Worm (Caenorhabditis elegans) whole organism, late embryonic: ENCODE measurements around the gene ZK596.2.

ENCODE experiments used
- C38D4.7 ChIP-seq: fragments of 200-800 bp; sonication (Bioruptor generic); optimal IDR thresholded peaks from 2 replicates; lab custom pipeline; 2018; ENCODE audit warnings: mild to moderate bottlenecking, missing genetic modification characterization, moderate library complexity, missing compliant biosample characterization
- F13H6.1 ChIP-seq: sonication (generic microtip); optimal IDR thresholded peaks from 2 replicates; lab custom pipeline; 2016; ENCODE audit warnings: missing genetic modification characterization, missing compliant biosample characterization
- Y22D7AL.16 ChIP-seq: sonication (generic microtip); optimal IDR thresholded peaks from 2 replicates; lab custom pipeline; 2016; ENCODE audit warnings: missing genetic modification characterization, missing compliant biosample characterization
- ahr-1 ChIP-seq: sonication (generic microtip); optimal IDR thresholded peaks from 2 replicates; lab custom pipeline; 2016; ENCODE audit warnings: missing genetic modification characterization, missing compliant biosample characterization
- ceh-14 ChIP-seq: sonication (generic microtip); optimal IDR thresholded peaks from 2 replicates; lab custom pipeline; 2016; ENCODE audit warnings: missing genotype, missing genetic modification characterization, missing compliant biosample characterization
- ceh-2 ChIP-seq: sonication (generic microtip); optimal IDR thresholded peaks from 2 replicates; lab custom pipeline; 2016; ENCODE audit warnings: missing genotype, missing genetic modification characterization, missing compliant biosample characterization
- ceh-22 ChIP-seq: sonication (generic microtip); optimal IDR thresholded peaks from 2 replicates; lab custom pipeline; 2017; ENCODE audit warnings: missing biosample characterization, missing genetic modification characterization
- ceh-24 ChIP-seq: sonication (generic microtip); optimal IDR thresholded peaks from 2 replicates; lab custom pipeline; 2016; ENCODE audit warnings: mild to moderate bottlenecking, missing genetic modification characterization, missing compliant biosample characterization
- ceh-31 ChIP-seq: sonication (generic microtip); optimal IDR thresholded peaks from 2 replicates; lab custom pipeline; 2016; ENCODE audit warnings: missing genetic modification characterization, missing compliant biosample characterization
- ceh-34 ChIP-seq: sonication (generic microtip); optimal IDR thresholded peaks from 2 replicates; lab custom pipeline; 2016; ENCODE audit warnings: mild to moderate bottlenecking, missing genetic modification characterization, missing compliant biosample characterization
- ceh-6 ChIP-seq: fragments of 200-800 bp; sonication (Bioruptor generic); optimal IDR thresholded peaks from 2 replicates; lab custom pipeline; 2018; ENCODE audit warnings: mild to moderate bottlenecking, missing genetic modification characterization, missing compliant biosample characterization
- che-1 ChIP-seq: sonication (generic microtip); optimal IDR thresholded peaks from 2 replicates; lab custom pipeline; 2016; ENCODE audit warnings: mild to moderate bottlenecking, missing genetic modification characterization, missing compliant biosample characterization
- dmd-4 ChIP-seq: sonication (generic microtip); optimal IDR thresholded peaks from 2 replicates; lab custom pipeline; 2016; ENCODE audit warnings: borderline replicate concordance, missing genetic modification characterization, missing compliant biosample characterization
- ets-4 ChIP-seq: sonication (generic microtip); optimal IDR thresholded peaks from 2 replicates; lab custom pipeline; 2016; ENCODE audit warnings: missing genetic modification characterization, missing compliant biosample characterization
- eyg-1 ChIP-seq: sonication (generic microtip); optimal IDR thresholded peaks from 2 replicates; lab custom pipeline; 2016; ENCODE audit warnings: missing genotype, missing genetic modification characterization, missing compliant biosample characterization
- fax-1 ChIP-seq: sonication (generic microtip); optimal IDR thresholded peaks from 2 replicates; lab custom pipeline; 2016; ENCODE audit warnings: missing genotype, missing genetic modification characterization, missing compliant biosample characterization
- fkh-10 ChIP-seq: fragments of 150-350 bp; optimal IDR thresholded peaks from 2 replicates; lab custom pipeline; 2014; ENCODE audit warnings: missing biosample characterization, missing genetic modification reagents, missing genetic modification characterization
- hlh-13 ChIP-seq: fragments of 200-800 bp; sonication (Bioruptor generic); optimal IDR thresholded peaks from 2 replicates; lab custom pipeline; 2018; ENCODE audit warnings: mild to moderate bottlenecking, missing genetic modification characterization, missing compliant biosample characterization
- hlh-30 ChIP-seq: sonication (generic microtip); optimal IDR thresholded peaks from 2 replicates; lab custom pipeline; 2017; ENCODE audit warnings: antibody characterized with exemption, missing genetic modification characterization, missing compliant biosample characterization; ENCODE audit not compliant: insufficient read depth
- hlh-6 ChIP-seq: sonication (generic microtip); optimal IDR thresholded peaks from 2 replicates; lab custom pipeline; 2016; ENCODE audit warnings: missing genotype, missing genetic modification characterization, missing compliant biosample characterization
- hlh-8 ChIP-seq: sonication (generic microtip); optimal IDR thresholded peaks from 2 replicates; lab custom pipeline; 2016; ENCODE audit warnings: missing genotype, missing genetic modification characterization, missing compliant biosample characterization
- lin-11 ChIP-seq: fragments of 200-800 bp; sonication (Bioruptor generic); optimal IDR thresholded peaks from 2 replicates; lab custom pipeline; 2018; ENCODE audit warnings: mild to moderate bottlenecking, missing genetic modification characterization, missing compliant biosample characterization
- mec-3 ChIP-seq: sonication (generic microtip); optimal IDR thresholded peaks from 2 replicates; lab custom pipeline; 2016; ENCODE audit warnings: borderline replicate concordance, missing genetic modification characterization, missing compliant biosample characterization
- nhr-11 ChIP-seq: fragments of 150-350 bp; optimal IDR thresholded peaks from 2 replicates; lab custom pipeline; 2014; ENCODE audit warnings: missing biosample characterization, missing genetic modification characterization
- nhr-232 ChIP-seq: sonication (generic microtip); optimal IDR thresholded peaks from 2 replicates; lab custom pipeline; 2016; ENCODE audit warnings: missing genetic modification characterization, missing compliant biosample characterization
- npax-4 ChIP-seq: sonication (generic microtip); optimal IDR thresholded peaks from 2 replicates; lab custom pipeline; 2016; ENCODE audit warnings: missing genetic modification characterization, missing compliant biosample characterization
- pag-3 ChIP-seq: sonication (generic microtip); optimal IDR thresholded peaks from 2 replicates; lab custom pipeline; 2016; ENCODE audit warnings: missing compliant biosample characterization, missing genetic modification characterization, borderline replicate concordance
- pat-9 ChIP-seq: fragments of 200-800 bp; sonication (Bioruptor generic); optimal IDR thresholded peaks from 2 replicates; lab custom pipeline; 2018; ENCODE audit warnings: mild to moderate bottlenecking, missing genetic modification characterization, moderate library complexity, missing compliant biosample characterization
- pax-1 ChIP-seq: fragments of 150-350 bp; optimal IDR thresholded peaks from 2 replicates; lab custom pipeline; 2014; ENCODE audit warnings: missing biosample characterization, missing genetic modification characterization
- pqm-1 ChIP-seq: sonication (generic microtip); optimal IDR thresholded peaks from 2 replicates; lab custom pipeline; 2016; ENCODE audit warnings: missing genetic modification characterization, missing compliant biosample characterization
- pros-1 ChIP-seq: fragments of 150-350 bp; optimal IDR thresholded peaks from 2 replicates; lab custom pipeline; 2014; ENCODE audit warnings: missing biosample characterization, missing genetic modification reagents, missing genetic modification characterization
- rnt-1 ChIP-seq: sonication (generic microtip); optimal IDR thresholded peaks from 2 replicates; lab custom pipeline; 2016; ENCODE audit warnings: missing genetic modification characterization, missing compliant biosample characterization
- sox-2 ChIP-seq: fragments of 200-800 bp; sonication (Bioruptor generic); IDR thresholded peaks from 2 replicates; pipeline ENCODE4 v1.3.6; 2022; ENCODE audit warnings: missing genetic modification reagents, missing genetic modification characterization, missing compliant biosample characterization
- unc-86 ChIP-seq: sonication (generic microtip); optimal IDR thresholded peaks from 2 replicates; lab custom pipeline; 2016; ENCODE audit warnings: missing genetic modification characterization, missing compliant biosample characterization
- zip-5 ChIP-seq: sonication (generic microtip); optimal IDR thresholded peaks from 2 replicates; lab custom pipeline; 2016; ENCODE audit warnings: missing genetic modification characterization, missing compliant biosample characterization
- ztf-16 ChIP-seq: sonication (generic microtip); optimal IDR thresholded peaks from 2 replicates; lab custom pipeline; 2017; ENCODE audit warnings: missing genetic modification characterization, missing compliant biosample characterization

The ZK596.2 gene

DNA sequence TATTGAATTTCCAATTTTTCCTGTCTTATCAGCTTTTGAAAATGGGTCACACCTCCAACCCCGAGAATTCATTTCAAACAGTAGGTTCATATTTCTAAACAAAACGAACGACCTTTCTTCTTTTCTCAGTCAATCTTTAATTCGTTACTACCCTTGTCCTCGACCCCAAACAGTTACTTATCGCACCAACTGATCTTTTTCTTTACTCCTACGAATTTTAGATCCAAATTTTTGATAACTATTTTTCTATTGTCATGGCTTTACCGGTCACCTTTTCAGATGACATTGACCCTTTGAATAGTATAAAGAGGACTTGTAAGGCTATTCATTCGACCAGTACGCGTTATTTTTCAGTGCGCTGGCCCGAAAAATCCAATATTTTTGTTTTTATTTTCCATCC lies 7.0 kb upstream of the ZK596.2 start:
- TF ChIP-seq ahr-1 (tag; lab: Kevin White, UChicago), result no peak
- TF ChIP-seq ceh-22, result no peak
- no peak for TF ChIP-seq sox-2 (GFP tag; lab: Robert Waterston, UW)
- TF ChIP-seq ztf-16, result no peak
- TF ChIP-seq pax-1 (tag; lab: Kevin White, UChicago), result no peak
- TF ChIP-seq pag-3 (tag; lab: Kevin White, UChicago), result no peak
- no peak for TF ChIP-seq hlh-30 (tag; lab: Kevin White, UChicago)
- no peak for TF ChIP-seq npax-4
- no peak for TF ChIP-seq dmd-4 (tag; lab: Kevin White, UChicago)
- no peak for TF ChIP-seq mec-3 (tag; lab: Kevin White, UChicago)
- no peak for TF ChIP-seq hlh-8
- no peak for TF ChIP-seq ceh-34 (tag; lab: Kevin White, UChicago)
- TF ChIP-seq ceh-31, result no peak
- TF ChIP-seq unc-86 (tag; lab: Kevin White, UChicago), result no peak
- no peak for TF ChIP-seq nhr-232 (tag; lab: Kevin White, UChicago)
- TF ChIP-seq ets-4 (tag; lab: Kevin White, UChicago), result no peak
- TF ChIP-seq ceh-6 (GFP tag; lab: Kevin White, UChicago), result no peak
- TF ChIP-seq, all 69 proteins: peak for 0

DNA sequence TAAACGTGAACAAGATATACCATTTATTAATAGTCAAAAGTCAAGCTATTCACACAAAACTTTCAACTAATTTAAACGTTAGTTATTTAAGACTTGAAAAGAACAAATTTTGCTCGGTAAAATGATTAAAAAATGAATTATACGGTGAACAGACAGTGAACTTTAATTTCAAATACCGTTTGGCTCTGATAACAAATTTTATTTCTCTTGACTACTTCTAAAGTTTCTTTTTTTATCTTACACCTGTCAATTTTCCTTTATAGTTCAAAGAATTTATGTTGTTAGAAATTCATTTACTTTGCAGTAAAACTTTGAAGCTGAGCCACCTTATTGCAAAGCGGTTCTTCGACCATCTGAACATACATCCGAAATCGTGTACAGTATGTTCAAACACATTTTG lies 6.3 kb upstream of the ZK596.2 start, which contains the start of gene ZK593.3:
Gene ZK593.3, plus strand, starts transcription at position 301 of the 400 bp plus-strand sequence.
- no peak for TF ChIP-seq ets-4 (tag; lab: Kevin White, UChicago)

DNA sequence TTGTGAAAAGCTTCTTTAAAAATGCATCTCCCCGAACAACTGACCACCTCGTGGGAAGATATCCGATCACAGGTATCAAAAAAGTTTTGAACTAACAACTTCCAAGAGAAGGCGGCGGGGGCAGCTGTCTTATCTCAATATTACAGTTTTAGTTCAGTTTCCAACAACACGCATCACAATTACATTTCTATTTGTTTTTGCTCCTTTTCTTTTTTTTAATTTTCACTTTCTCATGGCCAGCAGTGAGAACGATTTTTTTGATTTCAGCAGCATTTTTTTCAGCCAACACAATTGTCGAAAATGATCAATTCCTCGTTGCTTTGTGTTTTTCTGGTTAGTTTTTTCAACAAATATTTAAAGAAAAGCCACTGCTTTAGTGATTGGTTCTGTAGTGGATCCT lies 4.0 kb upstream of the ZK596.2 start, which contains the start of gene ZK593.2:
Gene ZK593.2, plus strand, starts transcription at position 301 of the 400 bp plus-strand sequence.
- TF ChIP-seq ztf-16, result no peak
- TF ChIP-seq mec-3 (tag; lab: Kevin White, UChicago), result no peak
- TF ChIP-seq zip-5, result no peak

DNA sequence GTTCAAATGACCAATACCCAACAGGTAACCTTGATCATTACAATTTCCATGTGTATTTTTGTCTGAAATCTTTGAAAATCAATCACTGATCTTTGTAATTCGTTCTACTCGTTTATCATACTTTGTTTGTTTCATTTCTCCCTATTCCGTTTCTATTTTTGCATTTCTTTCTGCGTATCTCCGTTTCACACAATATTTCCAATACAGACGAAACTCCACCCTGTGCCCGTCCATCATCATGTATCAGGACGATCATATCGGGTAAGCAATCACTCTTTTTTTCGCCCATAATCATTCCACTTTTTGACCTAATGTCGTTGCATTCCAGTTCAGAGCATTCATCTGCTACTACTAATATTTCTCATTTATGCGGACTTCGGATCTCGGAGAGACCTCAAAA lies 602 bp upstream of the ZK596.2 start, which contains the start of gene pyk-2:
Gene pyk-2, plus strand, starts transcription at position 206 of the 400 bp plus-strand sequence.
- no peak for TF ChIP-seq pat-9 (tag; lab: Kevin White, UChicago)
- no peak for TF ChIP-seq ceh-2 (tag; lab: Kevin White, UChicago)
- no peak for TF ChIP-seq F13H6.1 (tag; lab: Kevin White, UChicago)
- TF ChIP-seq ceh-22, result no peak
- TF ChIP-seq che-1 (tag; lab: Kevin White, UChicago), result no peak
- no peak for TF ChIP-seq unc-86 (tag; lab: Kevin White, UChicago)
- TF ChIP-seq ceh-6 (GFP tag; lab: Kevin White, UChicago), result no peak
- no peak for TF ChIP-seq hlh-13
- no peak for TF ChIP-seq npax-4
- TF ChIP-seq nhr-11, result no peak
- TF ChIP-seq fkh-10 (GFP tag; lab: Kevin White, UChicago), result no peak

DNA sequence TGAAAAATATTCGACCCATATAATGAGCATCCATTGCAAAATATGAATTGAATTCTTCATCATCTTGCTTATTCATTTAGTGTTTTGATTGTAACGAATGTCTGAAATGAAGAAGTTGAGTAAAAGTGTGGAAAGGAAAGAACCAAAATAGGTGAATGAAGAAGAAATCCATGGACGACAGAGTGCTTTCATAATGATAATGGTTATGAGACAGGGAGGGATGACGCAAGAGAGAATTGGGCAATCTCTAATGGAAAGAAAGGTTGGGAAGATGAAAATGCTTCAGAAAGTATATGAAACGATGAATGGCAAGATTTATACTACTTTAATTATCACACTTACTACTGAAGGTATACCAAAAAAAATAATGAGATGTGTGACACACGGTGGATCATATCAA lies 4.8 kb downstream of the ZK596.2 start, which contains the start of gene ZK596.3:
Gene ZK596.3, minus strand, starts transcription at position 101 of the 400 bp plus-strand sequence.
- TF ChIP-seq dmd-4 (tag; lab: Kevin White, UChicago) (no peak), hlh-6 (tag; lab: Kevin White, UChicago) (no peak), ceh-14 (tag; lab: Kevin White, UChicago) (no peak), pqm-1 (tag; lab: Kevin White, UChicago) (no peak), pat-9 (tag; lab: Kevin White, UChicago) (no peak), Y22D7AL.16 (tag; lab: Kevin White, UChicago) (no peak)

DNA sequence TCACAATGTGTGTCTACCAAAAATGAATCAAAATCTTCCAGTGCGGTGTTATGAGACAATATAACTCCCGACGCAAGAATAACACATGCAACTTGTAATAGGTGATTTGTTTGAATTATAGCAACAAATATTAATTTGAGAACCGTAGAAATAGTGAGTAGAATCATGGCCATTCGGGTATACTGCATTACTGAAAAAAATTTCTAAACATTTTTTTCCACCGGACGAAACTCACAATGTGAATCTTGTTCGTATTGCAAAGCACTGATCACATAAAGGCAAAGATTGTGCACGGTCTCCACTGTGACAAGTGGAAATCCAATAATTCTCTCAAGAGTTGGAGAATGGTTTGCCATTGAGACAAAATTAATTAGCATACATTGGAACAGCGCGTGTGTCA lies 6.6 kb downstream of the ZK596.2 start:
- no peak for TF ChIP-seq ceh-24 (tag; lab: Kevin White, UChicago)
- no peak for TF ChIP-seq pros-1 (tag; lab: Kevin White, UChicago)
- no peak for TF ChIP-seq C38D4.7
- TF ChIP-seq sox-2 (GFP tag; lab: Robert Waterston, UW), result no peak
- TF ChIP-seq fax-1 (tag; lab: Kevin White, UChicago), result no peak
- no peak for TF ChIP-seq nhr-11
- no peak for TF ChIP-seq ets-4 (tag; lab: Kevin White, UChicago)
- no peak for TF ChIP-seq eyg-1 (tag; lab: Kevin White, UChicago)
- no peak for TF ChIP-seq rnt-1 (tag; lab: Kevin White, UChicago)
- TF ChIP-seq ceh-22, result no peak
- TF ChIP-seq lin-11, result no peak
- no peak for TF ChIP-seq pag-3 (tag; lab: Kevin White, UChicago)
